Fruit fly (Drosophila melanogaster) whole organism, embryonic: ENCODE results near the gene ZnT86D.

Experiments
- Ada2b ChIP-seq: fragments of 200-800 bp; sonication (Bioruptor generic); IDR thresholded peaks from 2 replicates; pipeline ENCODE4 v1.3.6; 2022; ENCODE audit warnings: missing biosample characterization, missing genetic modification characterization
- B-H1 ChIP-seq: fragments of 200-800 bp; sonication (Bioruptor generic); IDR thresholded peaks from 3 replicates; pipeline ENCODE4 v1.3.6; 2022; ENCODE audit warnings: missing biosample characterization, missing genetic modification characterization
- CG10147 ChIP-seq: fragments of 200-800 bp; sonication (Bioruptor generic); optimal IDR thresholded peaks from 2 replicates; lab custom pipeline; 2019; ENCODE audit warnings: missing biosample characterization, mild to moderate bottlenecking, missing genetic modification characterization, moderate library complexity
- CG10565 ChIP-seq: fragments of 200-800 bp; sonication (Bioruptor generic); optimal IDR thresholded peaks from 3 replicates; lab custom pipeline; 2016; ENCODE audit warnings: missing biosample characterization, mild to moderate bottlenecking, missing genetic modification characterization
- CG11085 ChIP-seq: fragments of 200-800 bp; sonication (Bioruptor generic); IDR thresholded peaks from 2 replicates; pipeline ENCODE4 v1.3.6; 2022; ENCODE audit warnings: missing biosample characterization, missing genetic modification characterization
- CG11504 ChIP-seq: fragments of 200-800 bp; sonication (Bioruptor generic); optimal IDR thresholded peaks from 3 replicates; lab custom pipeline; 2019; ENCODE audit warnings: missing biosample characterization, mild to moderate bottlenecking, missing genetic modification characterization, moderate library complexity
- CG12236 ChIP-seq: fragments of 200-800 bp; sonication (Bioruptor generic); optimal IDR thresholded peaks from 2 replicates; lab custom pipeline; 2016; ENCODE audit warnings: missing biosample characterization, missing genetic modification characterization
- CG15011 ChIP-seq: fragments of 200-800 bp; sonication (Bioruptor generic); optimal IDR thresholded peaks from 3 replicates; lab custom pipeline; 2018; ENCODE audit warnings: missing biosample characterization, mild to moderate bottlenecking, missing genetic modification characterization
- CG17359 ChIP-seq: fragments of 200-800 bp; sonication (Bioruptor generic); optimal IDR thresholded peaks from 3 replicates; lab custom pipeline; 2018; ENCODE audit warnings: missing biosample characterization, mild to moderate bottlenecking, missing genetic modification characterization, moderate library complexity
- CG18262 ChIP-seq: fragments of 200-800 bp; optimal IDR thresholded peaks from 3 replicates; lab custom pipeline; 2019; ENCODE audit warnings: missing biosample characterization, mild to moderate bottlenecking, missing genetic modification characterization, moderate library complexity
- CG34376 ChIP-seq: fragments of 200-800 bp; sonication (Bioruptor generic); optimal IDR thresholded peaks from 2 replicates; lab custom pipeline; 2018; ENCODE audit warnings: missing biosample characterization, mild to moderate bottlenecking, missing genetic modification characterization
- CG4328 ChIP-seq: fragments of 200-800 bp; sonication (Bioruptor generic); optimal IDR thresholded peaks from 3 replicates; lab custom pipeline; 2017; ENCODE audit warnings: missing biosample characterization, missing genetic modification reagents, missing genetic modification characterization
- CG43689 ChIP-seq: fragments of 200-800 bp; sonication (Bioruptor generic); IDR thresholded peaks from 2 replicates; pipeline ENCODE4 v1.3.6; 2022; ENCODE audit warnings: missing biosample characterization, missing genetic modification characterization
- CG8478 ChIP-seq: fragments of >200 bp; optimal IDR thresholded peaks from 2 replicates; lab custom pipeline; 2018
- CG8765 ChIP-seq: fragments of 200-800 bp; sonication (Bioruptor generic); IDR thresholded peaks from 2 replicates; pipeline ENCODE4 v1.3.6; 2022; ENCODE audit warnings: missing biosample characterization, missing genetic modification characterization
- CrebB ChIP-seq: fragments of 200-800 bp; sonication (Bioruptor generic); optimal IDR thresholded peaks from 3 replicates; lab custom pipeline; 2018; ENCODE audit warnings: missing biosample characterization, mild to moderate bottlenecking, missing genetic modification characterization
- D19A ChIP-seq: fragments of 200-800 bp; optimal IDR thresholded peaks from 3 replicates; lab custom pipeline; 2019; ENCODE audit warnings: missing biosample characterization, mild to moderate bottlenecking, missing genetic modification characterization, moderate library complexity
- D19B ChIP-seq: fragments of 200-800 bp; sonication (Bioruptor generic); optimal IDR thresholded peaks from 2 replicates; lab custom pipeline; 2017; ENCODE audit warnings: missing biosample characterization, mild to moderate bottlenecking, missing genetic modification characterization
- Elba2 ChIP-seq: fragments of 200-800 bp; sonication (Bioruptor generic); optimal IDR thresholded peaks from 3 replicates; lab custom pipeline; 2016; ENCODE audit warnings: missing biosample characterization, missing genetic modification characterization
- Gug ChIP-seq: fragments of 200-800 bp; sonication (Bioruptor generic); IDR thresholded peaks from 4 replicates; pipeline ENCODE4 v1.3.6; 2022; ENCODE audit warnings: missing biosample characterization, missing genetic modification characterization
- Hr78 ChIP-seq, 2 experiments: fragments of 200-800 bp in 1 of 2; fragments of >200 bp in 1 of 2; sonication (Bioruptor generic) in 1 of 2; optimal IDR thresholded peaks; 2 replicates each; lab custom pipeline; 2017 to 2019; ENCODE audit warnings: missing biosample characterization in 2 of 2, missing genetic modification characterization in 2 of 2, mild to moderate bottlenecking in 1 of 2, moderate library complexity in 1 of 2
- Oaz ChIP-seq: fragments of 200-800 bp; sonication (Bioruptor generic); IDR thresholded peaks from 2 replicates; pipeline ENCODE4 v1.3.6; 2022; ENCODE audit warnings: missing biosample characterization, missing genetic modification characterization
- PHDP ChIP-seq: fragments of 200-800 bp; sonication (Bioruptor generic); optimal IDR thresholded peaks from 3 replicates; lab custom pipeline; 2018; ENCODE audit warnings: missing biosample characterization, mild to moderate bottlenecking, missing genetic modification characterization, moderate library complexity
- Ravus ChIP-seq: fragments of 200-800 bp; sonication (Bioruptor generic); IDR thresholded peaks from 2 replicates; pipeline ENCODE4 v1.3.6; 2022; ENCODE audit warnings: missing biosample characterization, missing genetic modification characterization
- Vsx1 ChIP-seq: fragments of 200-800 bp; sonication (Bioruptor generic); optimal IDR thresholded peaks from 2 replicates; lab custom pipeline; 2017; ENCODE audit warnings: missing biosample characterization, mild to moderate bottlenecking, missing genetic modification characterization, missing genetic modification reagents
- cg ChIP-seq: fragments of 200-800 bp; sonication (Bioruptor generic); optimal IDR thresholded peaks from 3 replicates; lab custom pipeline; 2019; ENCODE audit warnings: missing biosample characterization, mild to moderate bottlenecking, missing genetic modification characterization, moderate library complexity
- chn ChIP-seq: fragments of 200-800 bp; sonication (Bioruptor generic); optimal IDR thresholded peaks from 2 replicates; lab custom pipeline; 2016; ENCODE audit warnings: missing biosample characterization, missing genetic modification characterization
- cwo ChIP-seq: fragments of 200-800 bp; sonication (Bioruptor generic); optimal IDR thresholded peaks from 3 replicates; lab custom pipeline; 2017; ENCODE audit warnings: missing biosample characterization, missing genetic modification characterization, mild to moderate bottlenecking, moderate library complexity, missing genetic modification reagents
- en ChIP-seq: fragments of 200-800 bp; sonication (Bioruptor generic); optimal IDR thresholded peaks from 2 replicates; lab custom pipeline; 2016; ENCODE audit warnings: missing biosample characterization, missing genetic modification characterization
- gro ChIP-seq: fragments of 200-800 bp; sonication (Bioruptor generic); optimal IDR thresholded peaks from 2 replicates; lab custom pipeline; 2016; ENCODE audit warnings: missing biosample characterization, missing genetic modification characterization
- hkb ChIP-seq, 2 experiments: fragments of 200-800 bp in 1 of 2; fragments of >200 bp in 1 of 2; sonication (Bioruptor generic) in 1 of 2; IDR thresholded peaks in 1 of 2; optimal IDR thresholded peaks in 1 of 2; 2 replicates each; pipeline versions ENCODE4 v1.3.6 to Lab custom; 2017 to 2022; ENCODE audit warnings: missing biosample characterization in 1 of 2, missing genetic modification characterization in 1 of 2
- inv ChIP-seq: fragments of 200-800 bp; sonication (Bioruptor generic); IDR thresholded peaks from 2 replicates; pipeline ENCODE4 v1.3.6; 2022; ENCODE audit warnings: missing biosample characterization, missing genetic modification characterization; ENCODE audit not compliant: partially characterized antibody
- jumu ChIP-seq: fragments of 200-800 bp; sonication (Bioruptor generic); optimal IDR thresholded peaks from 3 replicates; lab custom pipeline; 2016; ENCODE audit warnings: missing biosample characterization, missing genetic modification characterization
- knrl ChIP-seq: fragments of 200-800 bp; sonication (Bioruptor generic); IDR thresholded peaks from 3 replicates; pipeline ENCODE4 v1.3.6; 2022; ENCODE audit warnings: missing biosample characterization, missing genetic modification characterization; ENCODE audit not compliant: partially characterized antibody
- mld ChIP-seq: fragments of 200-800 bp; sonication (Bioruptor generic); IDR thresholded peaks from 3 replicates; pipeline ENCODE4 v1.3.6; 2022; ENCODE audit warnings: missing biosample characterization, missing genetic modification characterization; ENCODE audit not compliant: partially characterized antibody
- nerfin-1 ChIP-seq: fragments of 200-800 bp; sonication (Bioruptor generic); optimal IDR thresholded peaks from 3 replicates; lab custom pipeline; 2019; ENCODE audit warnings: missing biosample characterization, mild to moderate bottlenecking, missing genetic modification characterization, moderate library complexity
- org-1 ChIP-seq: fragments of 200-800 bp; sonication (Bioruptor generic); optimal IDR thresholded peaks from 2 replicates; lab custom pipeline; 2017; ENCODE audit warnings: missing biosample characterization, missing genetic modification characterization
- pho ChIP-seq: fragments of 200-800 bp; sonication (Bioruptor generic); optimal IDR thresholded peaks from 2 replicates; lab custom pipeline; 2016; ENCODE audit warnings: missing biosample characterization, missing genetic modification characterization
- pros ChIP-seq: fragments of 200-800 bp; sonication (Bioruptor generic); optimal IDR thresholded peaks from 3 replicates; lab custom pipeline; 2019; ENCODE audit warnings: missing biosample characterization, mild to moderate bottlenecking, missing genetic modification characterization, moderate library complexity
- pzg ChIP-seq: fragments of 200-800 bp; sonication (Bioruptor generic); optimal IDR thresholded peaks from 3 replicates; lab custom pipeline; 2018; ENCODE audit warnings: missing biosample characterization, mild to moderate bottlenecking, missing genetic modification characterization, moderate library complexity
- ranshi ChIP-seq: fragments of 200-800 bp; sonication (Bioruptor generic); IDR thresholded peaks from 2 replicates; pipeline ENCODE4 v1.3.6; 2022; ENCODE audit warnings: missing biosample characterization, missing genetic modification characterization
- repo ChIP-seq: fragments of 200-800 bp; sonication (Bioruptor generic); optimal IDR thresholded peaks from 2 replicates; lab custom pipeline; 2016; ENCODE audit warnings: missing biosample characterization, missing genetic modification characterization
- sens-2 ChIP-seq: fragments of 200-800 bp; sonication (Bioruptor generic); IDR thresholded peaks from 2 replicates; pipeline ENCODE4 v1.3.6; 2022; ENCODE audit warnings: missing biosample characterization, missing genetic modification characterization
- sima ChIP-seq: fragments of 200-800 bp; sonication (Bioruptor generic); optimal IDR thresholded peaks from 2 replicates; lab custom pipeline; 2016; ENCODE audit warnings: missing biosample characterization, missing genetic modification characterization
- sob ChIP-seq: fragments of 200-800 bp; sonication (Bioruptor generic); IDR thresholded peaks from 2 replicates; pipeline ENCODE4 v1.3.6; 2022; ENCODE audit warnings: missing biosample characterization, missing genetic modification characterization
- tin ChIP-seq: fragments of 200-800 bp; sonication (Bioruptor generic); optimal IDR thresholded peaks from 3 replicates; lab custom pipeline; 2016; ENCODE audit warnings: missing biosample characterization, missing genetic modification characterization
- tio ChIP-seq: fragments of 200-800 bp; sonication (Bioruptor generic); optimal IDR thresholded peaks from 2 replicates; lab custom pipeline; 2017; ENCODE audit warnings: missing biosample characterization, missing genetic modification characterization, inconsistent platforms
- tna ChIP-seq: fragments of 200-800 bp; sonication (Bioruptor generic); IDR thresholded peaks from 2 replicates; pipeline ENCODE4 v1.3.6; 2022; ENCODE audit warnings: missing biosample characterization, missing genetic modification characterization; ENCODE audit not compliant: partially characterized antibody
- tx ChIP-seq: fragments of 200-800 bp; sonication (Bioruptor generic); optimal IDR thresholded peaks from 2 replicates; lab custom pipeline; 2016; ENCODE audit warnings: missing biosample characterization, missing genetic modification characterization
- zfh2 ChIP-seq: fragments of 200-800 bp; sonication (Bioruptor generic); optimal IDR thresholded peaks from 2 replicates; lab custom pipeline; 2016; ENCODE audit warnings: missing biosample characterization, missing genetic modification characterization

ZnT86D gene

dm6 chr3R:11216156-11216630 is 1.9 kb upstream of the ZnT86D start, which contains the start of the genes RpS25 and CG4820 (continued):
- TF ChIP-seq Elba2 (GFP tag; lab: Kevin White, UChicago) (peak; percentile 52), cwo (GFP tag; lab: Kevin White, UChicago) (peak; percentile 73), CG43689 (GFP tag; lab: Robert Waterston, UW) (peak; percentile 79), CG8765 (GFP tag; lab: Robert Waterston, UW) (no peak), org-1 (GFP tag; lab: Kevin White, UChicago) (peak; percentile 93), CG34376 (peak; percentile 99), tna (GFP tag; lab: Robert Waterston, UW) (peak; percentile 62; the same call in 1 of the 2 replicates), cg (GFP tag; lab: Kevin White, UChicago) (no peak), nerfin-1 (peak; percentile 91), tin (GFP tag; lab: Kevin White, UChicago) (peak; percentile 84), gro (peak; percentile 94), Ravus (peak; percentile 15), CG10147 (GFP tag; lab: Kevin White, UChicago) (peak; percentile 89), sens-2 (GFP tag; lab: Robert Waterston, UW) (peak; percentile 89), Ada2b (GFP tag; lab: Robert Waterston, UW) (peak; percentile 66), CG18262 (peak; percentile 81), CG11504 (tag; lab: Kevin White, UChicago) (peak; percentile 84), CG15011 (GFP tag; lab: Kevin White, UChicago) (peak; percentile 91), pzg (GFP tag; lab: Kevin White, UChicago) (peak; percentile 98), Hr78 (GFP tag; optimal IDR thresholded peaks at IDR 0.05; lab: Kevin White, UChicago) (peak in 1 of 2 experiments; percentile 27), knrl (GFP tag; lab: Robert Waterston, UW) (peak; percentile 91), D19B (peak; percentile 75), CG4328 (peak; percentile 94), repo (GFP tag; lab: Kevin White, UChicago) (peak; percentile 92), PHDP (tag; lab: Kevin White, UChicago) (peak; percentile 91), B-H1 (GFP tag; lab: Robert Waterston, UW) (peak; percentile 69; the same call in 2 of the 3 replicates), en (GFP tag; lab: Kevin White, UChicago) (peak; percentile 88), sima (GFP tag; lab: Kevin White, UChicago) (peak; percentile 73), sob (peak; percentile 91), CrebB (tag; lab: Kevin White, UChicago) (peak; percentile 97), CG10565 (GFP tag; lab: Kevin White, UChicago) (peak; percentile 59), Oaz (GFP tag; lab: Robert Waterston, UW) (peak; percentile 81), pho (GFP tag; lab: Kevin White, UChicago) (peak; percentile 94), jumu (GFP tag; lab: Kevin White, UChicago) (peak; percentile 81), pros (peak; percentile 2), D19A (peak; percentile 65), tio (no peak), zfh2 (peak; percentile 70), ranshi (peak; percentile 78), Vsx1 (peak; percentile 90), tx (GFP tag; lab: Kevin White, UChicago) (peak; percentile 80), inv (GFP tag; lab: Robert Waterston, UW) (peak; percentile 78), mld (GFP tag; lab: Robert Waterston, UW) (peak; percentile 65; the same call in 1 of the 3 replicates), CG12236 (GFP tag; lab: Kevin White, UChicago) (peak; percentile 89), CG11085 (GFP tag; lab: Robert Waterston, UW) (peak; percentile 82), CG8478 (lab: Kevin White, UChicago) (no peak), chn (GFP tag; lab: Kevin White, UChicago) (peak; percentile 72), CG17359 (peak; percentile 86), Gug (GFP tag; lab: Robert Waterston, UW) (peak; percentile 38; the same call in 2 of the 4 replicates), hkb (optimal IDR thresholded peaks at IDR 0.05; lab: Kevin White, UChicago) (peak; percentile 92), hkb (GFP tag; IDR thresholded peaks at IDR 0.05; lab: Robert Waterston, UW) (peak; percentile 90)
